Worm (Caenorhabditis elegans): ENCODE data around the gene Y40A1A.3.

ce11 chrX:2047208-2047946, 49.5 kb upstream of the Y40A1A.3 start:
- TF ChIP-seq dve-1 (tag; optimal IDR thresholded peaks at IDR 0.05) (no peak), npax-4 (tag; optimal IDR thresholded peaks at IDR 0.05) (no peak), hlh-8 (tag; optimal IDR thresholded peaks at IDR 0.05) (no peak), pha-4 (tag; optimal IDR thresholded peaks at IDR 0.05) (no peak), madf-2 (tag; optimal IDR thresholded peaks at IDR 0.05) (no peak), mec-3 (tag; optimal IDR thresholded peaks at IDR 0.05; ENCODE audit: borderline replicate concordance) (no peak), ceh-30 (tag; optimal IDR thresholded peaks at IDR 0.05) (no peak), syd-9 (tag; optimal IDR thresholded peaks at IDR 0.05) (no peak)
